Fruit fly (Drosophila melanogaster) whole organism, prepupa: ENCODE measurements around the gene Bem46.

ENCODE experiments used
- Blimp-1 ChIP-seq: fragments of 200-800 bp; sonication (Bioruptor generic); optimal IDR thresholded peaks from 3 replicates; lab custom pipeline; 2017; ENCODE audit warnings: missing biosample characterization, missing genetic modification characterization, mild to moderate bottlenecking, moderate library complexity, missing genetic modification reagents
- CG10631 ChIP-seq: fragments of 200-800 bp; sonication (Bioruptor generic); optimal IDR thresholded peaks from 2 replicates; lab custom pipeline; 2016; ENCODE audit warnings: missing biosample characterization, missing genetic modification characterization
- CG11294 ChIP-seq: fragments of 200-800 bp; sonication (Bioruptor generic); IDR thresholded peaks from 2 replicates; pipeline ENCODE4 v1.3.6; 2022; ENCODE audit warnings: missing biosample characterization, missing genetic modification characterization
- CG11762 ChIP-seq: fragments of 200-800 bp; sonication (Bioruptor generic); optimal IDR thresholded peaks from 3 replicates; lab custom pipeline; 2016; ENCODE audit warnings: missing biosample characterization, missing genetic modification characterization; ENCODE audit not compliant: insufficient read depth
- CG11902 ChIP-seq: fragments of 200-800 bp; sonication (Bioruptor generic); optimal IDR thresholded peaks from 3 replicates; lab custom pipeline; 2016; ENCODE audit warnings: missing biosample characterization, missing genetic modification characterization
- CG15336 ChIP-seq: fragments of 200-800 bp; sonication (Bioruptor generic); IDR thresholded peaks from 2 replicates; pipeline ENCODE4 v1.3.6; 2022; ENCODE audit warnings: missing biosample characterization, missing genetic modification characterization
- CG1621 ChIP-seq: fragments of 200-800 bp; sonication (Bioruptor generic); optimal IDR thresholded peaks from 3 replicates; lab custom pipeline; 2018; ENCODE audit warnings: missing biosample characterization, mild to moderate bottlenecking, missing genetic modification characterization
- CG16779 ChIP-seq: fragments of 200-800 bp; sonication (Bioruptor generic); optimal IDR thresholded peaks from 3 replicates; lab custom pipeline; 2017; ENCODE audit warnings: missing biosample characterization, mild to moderate bottlenecking, missing genetic modification characterization
- CG31627 ChIP-seq: fragments of 200-800 bp; sonication (Bioruptor generic); optimal IDR thresholded peaks from 3 replicates; lab custom pipeline; 2016; ENCODE audit warnings: missing biosample characterization, missing genetic modification characterization
- CG32006 ChIP-seq: fragments of 200-800 bp; sonication (Bioruptor generic); optimal IDR thresholded peaks from 3 replicates; lab custom pipeline; 2017; ENCODE audit warnings: missing biosample characterization, mild to moderate bottlenecking, missing genetic modification characterization
- CG34406 ChIP-seq: fragments of 200-800 bp; sonication (Bioruptor generic); optimal IDR thresholded peaks from 3 replicates; lab custom pipeline; 2016; ENCODE audit warnings: missing biosample characterization, missing genetic modification characterization
- CG6163 ChIP-seq: fragments of 200-800 bp; sonication (Bioruptor generic); IDR thresholded peaks from 3 replicates; pipeline ENCODE4 v1.3.6; 2022; ENCODE audit warnings: missing biosample characterization, missing genetic modification characterization
- CG6276 ChIP-seq: fragments of 200-800 bp; sonication (Bioruptor generic); optimal IDR thresholded peaks from 2 replicates; lab custom pipeline; 2017; ENCODE audit warnings: missing biosample characterization, mild to moderate bottlenecking, missing genetic modification characterization
- CG6792 ChIP-seq: fragments of 200-800 bp; sonication (Bioruptor generic); optimal IDR thresholded peaks from 3 replicates; lab custom pipeline; 2016; ENCODE audit warnings: missing biosample characterization, missing genetic modification characterization
- CG6808 ChIP-seq: fragments of 200-800 bp; sonication (Bioruptor generic); optimal IDR thresholded peaks from 3 replicates; lab custom pipeline; 2017; ENCODE audit warnings: missing biosample characterization, missing genetic modification characterization, mild to moderate bottlenecking, moderate library complexity, missing genetic modification reagents
- CG6854 ChIP-seq: fragments of 200-800 bp; sonication (Bioruptor generic); optimal IDR thresholded peaks from 2 replicates; lab custom pipeline; 2017; ENCODE audit warnings: missing biosample characterization, mild to moderate bottlenecking, missing genetic modification characterization
- CG7368 ChIP-seq: fragments of 200-800 bp; sonication (Bioruptor generic); optimal IDR thresholded peaks from 3 replicates; lab custom pipeline; 2016; ENCODE audit warnings: missing biosample characterization, missing genetic modification characterization
- CG8119 ChIP-seq: fragments of 200-800 bp; sonication (Bioruptor generic); IDR thresholded peaks from 3 replicates; pipeline ENCODE4 v1.3.6; 2022; ENCODE audit warnings: missing biosample characterization, missing genetic modification characterization
- CG8632 ChIP-seq: fragments of 200-800 bp; sonication (Bioruptor generic); optimal IDR thresholded peaks from 3 replicates; lab custom pipeline; 2016; ENCODE audit warnings: missing biosample characterization, missing genetic modification characterization
- CG9139 ChIP-seq: fragments of 200-800 bp; sonication (Bioruptor generic); optimal IDR thresholded peaks from 3 replicates; lab custom pipeline; 2017; ENCODE audit warnings: missing biosample characterization, mild to moderate bottlenecking, missing genetic modification characterization
- Eip75B ChIP-seq: fragments of 200-800 bp; sonication (Bioruptor generic); optimal IDR thresholded peaks from 3 replicates; lab custom pipeline; 2016; ENCODE audit warnings: missing biosample characterization, missing genetic modification characterization
- Eip93F ChIP-seq: fragments of 200-800 bp; sonication (Bioruptor generic); optimal IDR thresholded peaks from 2 replicates; lab custom pipeline; 2016; ENCODE audit warnings: missing biosample characterization, mild to moderate bottlenecking, missing genetic modification characterization
- Ets96B ChIP-seq: fragments of 200-800 bp; optimal IDR thresholded peaks from 2 replicates; lab custom pipeline; 2019; ENCODE audit warnings: missing biosample characterization, mild to moderate bottlenecking, missing genetic modification characterization, moderate library complexity
- Gug ChIP-seq: fragments of 200-800 bp; sonication (Bioruptor generic); IDR thresholded peaks from 2 replicates; pipeline ENCODE4 v1.3.6; 2022; ENCODE audit warnings: missing biosample characterization, missing genetic modification characterization
- Hr39 ChIP-seq: fragments of 200-800 bp; sonication (Bioruptor generic); optimal IDR thresholded peaks from 2 replicates; lab custom pipeline; 2016; ENCODE audit warnings: missing biosample characterization, missing genetic modification characterization
- Hr4 ChIP-seq: fragments of 200-800 bp; sonication (Bioruptor generic); optimal IDR thresholded peaks from 3 replicates; lab custom pipeline; 2016; ENCODE audit warnings: missing biosample characterization, missing genetic modification characterization
- Lpt ChIP-seq: fragments of 200-800 bp; sonication (Bioruptor generic); optimal IDR thresholded peaks from 3 replicates; lab custom pipeline; 2016; ENCODE audit warnings: missing biosample characterization, missing genetic modification characterization
- Met ChIP-seq: fragments of 200-800 bp; sonication (Bioruptor generic); optimal IDR thresholded peaks from 3 replicates; lab custom pipeline; 2016; ENCODE audit warnings: missing biosample characterization, missing genetic modification characterization
- Smox ChIP-seq: fragments of 200-800 bp; sonication (Bioruptor generic); optimal IDR thresholded peaks from 3 replicates; lab custom pipeline; 2016; ENCODE audit warnings: missing biosample characterization, missing genetic modification characterization
- Sox14 ChIP-seq: fragments of 200-800 bp; sonication (Bioruptor generic); optimal IDR thresholded peaks from 3 replicates; lab custom pipeline; 2016; ENCODE audit warnings: missing biosample characterization, missing genetic modification characterization
- achi ChIP-seq: fragments of 200-800 bp; sonication (Bioruptor generic); optimal IDR thresholded peaks from 3 replicates; lab custom pipeline; 2016; ENCODE audit warnings: missing biosample characterization, missing genetic modification characterization
- acj6 ChIP-seq: fragments of 200-800 bp; sonication (Bioruptor generic); optimal IDR thresholded peaks from 3 replicates; lab custom pipeline; 2016; ENCODE audit warnings: missing biosample characterization, missing genetic modification characterization
- cyc ChIP-seq: fragments of 200-800 bp; sonication (Bioruptor generic); optimal IDR thresholded peaks from 3 replicates; lab custom pipeline; 2016; ENCODE audit warnings: missing biosample characterization, missing genetic modification characterization
- dac ChIP-seq: fragments of 200-800 bp; sonication (Bioruptor generic); optimal IDR thresholded peaks from 2 replicates; lab custom pipeline; 2017; ENCODE audit warnings: missing biosample characterization, mild to moderate bottlenecking, missing genetic modification characterization
- dsx ChIP-seq: fragments of 200-800 bp; optimal IDR thresholded peaks from 3 replicates; lab custom pipeline; 2019; ENCODE audit warnings: missing biosample characterization, mild to moderate bottlenecking, missing genetic modification characterization, moderate library complexity; ENCODE audit not compliant: poor library complexity, severe bottlenecking
- esn ChIP-seq: fragments of 200-800 bp; sonication (Bioruptor generic); optimal IDR thresholded peaks from 2 replicates; lab custom pipeline; 2016; ENCODE audit warnings: missing biosample characterization, mild to moderate bottlenecking, missing genetic modification characterization, moderate library complexity
- fd59A ChIP-seq: fragments of 200-800 bp; sonication (Bioruptor generic); optimal IDR thresholded peaks from 2 replicates; lab custom pipeline; 2017; ENCODE audit warnings: missing biosample characterization, mild to moderate bottlenecking, missing genetic modification characterization, missing genetic modification reagents
- fd85E ChIP-seq: fragments of 200-800 bp; sonication (Bioruptor generic); optimal IDR thresholded peaks from 3 replicates; lab custom pipeline; 2016; ENCODE audit warnings: missing biosample characterization, missing genetic modification characterization
- fkh ChIP-seq: fragments of 200-800 bp; sonication (Bioruptor generic); optimal IDR thresholded peaks from 3 replicates; lab custom pipeline; 2017; ENCODE audit warnings: missing biosample characterization, mild to moderate bottlenecking, missing genetic modification characterization, moderate library complexity
- lz ChIP-seq: fragments of 200-800 bp; sonication (Bioruptor generic); optimal IDR thresholded peaks from 3 replicates; lab custom pipeline; 2016; ENCODE audit warnings: missing biosample characterization, missing genetic modification characterization
- net ChIP-seq: fragments of 200-800 bp; sonication (Bioruptor generic); optimal IDR thresholded peaks from 3 replicates; lab custom pipeline; 2016; ENCODE audit warnings: missing biosample characterization, missing genetic modification characterization
- salr ChIP-seq, 2 experiments: fragments of 200-800 bp; sonication (Bioruptor generic); optimal IDR thresholded peaks; 3 replicates each; lab custom pipeline; 2016 to 2018; ENCODE audit warnings: missing biosample characterization in 2 of 2, missing genetic modification characterization in 2 of 2, mild to moderate bottlenecking in 1 of 2
- spab ChIP-seq: fragments of 200-800 bp; sonication (Bioruptor generic); optimal IDR thresholded peaks from 2 replicates; lab custom pipeline; 2017; ENCODE audit warnings: missing biosample characterization, mild to moderate bottlenecking, missing genetic modification characterization, missing genetic modification reagents
- ss ChIP-seq, 2 experiments: fragments of 200-800 bp; sonication (Bioruptor generic); optimal IDR thresholded peaks; 2 replicates in 1 of 2; 3 replicates in 1 of 2; lab custom pipeline; 2017 to 2018; ENCODE audit warnings: mild to moderate bottlenecking in 2 of 2, missing biosample characterization in 2 of 2, missing genetic modification characterization in 2 of 2, moderate library complexity in 1 of 2
- svp ChIP-seq: fragments of 200-800 bp; sonication (Bioruptor generic); peaks from one replicate; lab custom pipeline; 2016; ENCODE audit warnings: missing biosample characterization, missing genetic modification characterization
- topi ChIP-seq: fragments of 200-800 bp; sonication (Bioruptor generic); optimal IDR thresholded peaks from 3 replicates; lab custom pipeline; 2016; ENCODE audit warnings: missing biosample characterization, missing genetic modification characterization

The Bem46 gene

dm6 chr2L:3011484-3011883, 23.6 kb downstream of the Bem46 start (continued):
- peak; percentile 85 for TF ChIP-seq lz (GFP tag; lab: Kevin White, UChicago)
- peak; percentile 74 for TF ChIP-seq net (GFP tag; lab: Kevin White, UChicago)
- peak; percentile 47 for TF ChIP-seq CG32006 (GFP tag; lab: Kevin White, UChicago)
- TF ChIP-seq spab, result peak; percentile 61
- peak; percentile 76 for TF ChIP-seq Ets96B
- peak; percentile 81 for TF ChIP-seq CG34406 (GFP tag; lab: Kevin White, UChicago)
- TF ChIP-seq CG6808, result peak; percentile 53
- peak; percentile 57; the same call in 1 of the 2 replicates for TF ChIP-seq CG15336 (GFP tag; lab: Robert Waterston, UW)
- no peak for TF ChIP-seq dac (GFP tag; lab: Kevin White, UChicago)
- TF ChIP-seq CG6163 (GFP tag; lab: Robert Waterston, UW), result peak; percentile 70
- peak; percentile 78 for TF ChIP-seq achi (GFP tag; lab: Kevin White, UChicago)
- peak; percentile 63 for TF ChIP-seq CG6854 (GFP tag; lab: Kevin White, UChicago)
- TF ChIP-seq acj6 (GFP tag; lab: Kevin White, UChicago), result peak; percentile 83
- TF ChIP-seq CG6276, result no peak
- TF ChIP-seq CG8632 (GFP tag; lab: Kevin White, UChicago), result peak; percentile 79
- peak; percentile 50; the same call in 1 of the 3 replicates for TF ChIP-seq CG8119 (GFP tag; lab: Robert Waterston, UW)
- TF ChIP-seq Hr4 (GFP tag; lab: Kevin White, UChicago), result peak; percentile 1
- TF ChIP-seq CG31627 (GFP tag; lab: Kevin White, UChicago), result peak; percentile 91
- peak; percentile 27 to 68 for TF ChIP-seq salr (GFP tag; optimal IDR thresholded peaks at IDR 0.05; lab: Kevin White, UChicago)
- TF ChIP-seq Sox14 (GFP tag; lab: Kevin White, UChicago), result peak; percentile 80
- no peak for TF ChIP-seq Gug (GFP tag; lab: Robert Waterston, UW)
- TF ChIP-seq fd59A (GFP tag; lab: Kevin White, UChicago), result peak; percentile 71
- peak; percentile 62 for TF ChIP-seq Blimp-1 (GFP tag; lab: Kevin White, UChicago)
- peak; percentile 40 for TF ChIP-seq CG16779 (tag; lab: Kevin White, UChicago)
- no peak for TF ChIP-seq fkh (GFP tag; lab: Kevin White, UChicago)
- TF ChIP-seq cyc, result peak; percentile 88
- TF ChIP-seq Smox (GFP tag; lab: Kevin White, UChicago), result peak; percentile 83
- peak; percentile 94 for TF ChIP-seq svp (GFP tag; lab: Kevin White, UChicago)
- peak; percentile 13 for TF ChIP-seq fd85E (GFP tag; lab: Kevin White, UChicago)
- TF ChIP-seq esn (GFP tag; lab: Kevin White, UChicago), result peak; percentile 90
- TF ChIP-seq CG1621 (tag; lab: Kevin White, UChicago), result peak; percentile 68
- peak; percentile 84 for TF ChIP-seq Eip75B
- TF ChIP-seq, all 60 proteins: peak for 53

dm6 chr2L:3012780-3013179, 24.9 kb downstream of the Bem46 start:
- TF ChIP-seq CG7368 (no peak), Ets96B (peak; percentile 46), dsx (GFP tag; lab: Kevin White, UChicago) (peak; percentile 38), topi (peak; percentile 54), CG6276 (peak; percentile 72), CG6792 (GFP tag; lab: Kevin White, UChicago) (peak; percentile 37), Eip93F (GFP tag; lab: Kevin White, UChicago) (no peak), salr (GFP tag; optimal IDR thresholded peaks at IDR 0.05; lab: Kevin White, UChicago) (peak in 1 of 2 experiments; percentile 61), fkh (GFP tag; lab: Kevin White, UChicago) (no peak), CG6854 (GFP tag; lab: Kevin White, UChicago) (no peak), CG9139 (GFP tag; lab: Kevin White, UChicago) (no peak), CG16779 (tag; lab: Kevin White, UChicago) (peak; percentile 18), cyc (peak; percentile 24), CG11902 (GFP tag; lab: Kevin White, UChicago) (no peak), Eip75B (peak; percentile 41), svp (GFP tag; lab: Kevin White, UChicago) (peak; percentile 42), Hr39 (GFP tag; lab: Kevin White, UChicago) (peak; percentile 48), CG11762 (GFP tag; lab: Kevin White, UChicago) (peak; percentile 37), CG32006 (GFP tag; lab: Kevin White, UChicago) (peak; percentile 86), dac (GFP tag; lab: Kevin White, UChicago) (peak; percentile 42), Lpt (GFP tag; lab: Kevin White, UChicago) (peak; percentile 71), Met (GFP tag; lab: Kevin White, UChicago) (no peak), net (GFP tag; lab: Kevin White, UChicago) (peak; percentile 67), Smox (GFP tag; lab: Kevin White, UChicago) (no peak), fd85E (GFP tag; lab: Kevin White, UChicago) (no peak), CG10631 (GFP tag; lab: Kevin White, UChicago) (no peak), CG11294 (GFP tag; lab: Robert Waterston, UW) (peak; percentile 62; the same call in 1 of the 2 replicates), CG6163 (GFP tag; lab: Robert Waterston, UW) (peak; percentile 89), Gug (GFP tag; lab: Robert Waterston, UW) (peak; percentile 64), ss (GFP tag; optimal IDR thresholded peaks at IDR 0.05; lab: Kevin White, UChicago) (peak in 1 of 2 experiments; percentile 9), CG34406 (GFP tag; lab: Kevin White, UChicago) (peak; percentile 35), Sox14 (GFP tag; lab: Kevin White, UChicago) (peak; percentile 60), fd59A (GFP tag; lab: Kevin White, UChicago) (peak; percentile 27)
